Fruit fly (Drosophila melanogaster) whole organism, wandering third instar larva: ENCODE results near the gene CG13101.

ENCODE experiments used
- Abd-B ChIP-seq: fragments of >200 bp; optimal IDR thresholded peaks from 2 replicates; lab custom pipeline; 2017; ENCODE audit warnings: missing biosample characterization, missing genetic modification characterization
- CG32264 ChIP-seq: fragments of 200-800 bp; sonication (Bioruptor generic); optimal IDR thresholded peaks from 2 replicates; lab custom pipeline; 2016; ENCODE audit warnings: missing biosample characterization, missing genetic modification characterization
- CG9705 ChIP-seq: fragments of 200-800 bp; sonication (Bioruptor generic); optimal IDR thresholded peaks from 2 replicates; lab custom pipeline; 2018; ENCODE audit warnings: missing biosample characterization, mild to moderate bottlenecking, missing genetic modification characterization
- CrebA ChIP-seq: fragments of 200-800 bp; sonication (Bioruptor generic); optimal IDR thresholded peaks from 2 replicates; lab custom pipeline; 2016; ENCODE audit warnings: missing biosample characterization, mild to moderate bottlenecking, missing genetic modification characterization, borderline replicate concordance
- Dfd ChIP-seq: fragments of >200 bp; optimal IDR thresholded peaks from 2 replicates; lab custom pipeline; 2017; ENCODE audit warnings: missing biosample characterization, missing genetic modification characterization
- Dif ChIP-seq: fragments of 200-275, 200-300 bp; sonication (Bioruptor generic); optimal IDR thresholded peaks from 2 replicates; lab custom pipeline; 2018; ENCODE audit warnings: missing biosample characterization, missing genetic modification characterization; ENCODE audit not compliant: partially characterized antibody
- GATAd ChIP-seq: sonication (Bioruptor generic); optimal IDR thresholded peaks from 2 replicates; lab custom pipeline; 2016; ENCODE audit warnings: missing biosample characterization, missing genetic modification characterization
- HLH106 ChIP-seq: fragments of 200-800 bp; optimal IDR thresholded peaks from 3 replicates; lab custom pipeline; 2019; ENCODE audit warnings: missing biosample characterization, mild to moderate bottlenecking, missing genetic modification characterization, moderate library complexity
- Hnf4 ChIP-seq: fragments of 200-800 bp; sonication (Bioruptor generic); optimal IDR thresholded peaks from 2 replicates; lab custom pipeline; 2016; ENCODE audit warnings: missing biosample characterization, mild to moderate bottlenecking, missing genetic modification characterization
- Hr78 ChIP-seq: fragments of >200 bp; optimal IDR thresholded peaks from 2 replicates; lab custom pipeline; 2017; ENCODE audit warnings: missing biosample characterization, missing genetic modification characterization
- Hr83 ChIP-seq: fragments of 200-300 bp; sonication (Bioruptor generic); optimal IDR thresholded peaks from 2 replicates; lab custom pipeline; 2016; ENCODE audit warnings: missing biosample characterization, mild to moderate bottlenecking, missing genetic modification characterization, moderate library complexity; ENCODE audit not compliant: poor library complexity, severe bottlenecking
- Jra ChIP-seq: sonication (Bioruptor generic); optimal IDR thresholded peaks from 2 replicates; lab custom pipeline; 2016; ENCODE audit warnings: missing biosample characterization, missing genetic modification characterization
- Mio ChIP-seq: sonication (Bioruptor generic); optimal IDR thresholded peaks from 2 replicates; lab custom pipeline; 2016; ENCODE audit warnings: missing biosample characterization, missing genetic modification characterization
- Myc ChIP-seq: fragments of >200 bp; optimal IDR thresholded peaks from 2 replicates; lab custom pipeline; 2017
- N ChIP-seq: fragments of >200 bp; optimal IDR thresholded peaks from 2 replicates; lab custom pipeline; 2018; ENCODE audit warnings: missing biosample characterization, missing external identifiers, missing genetic modification characterization
- OdsH ChIP-seq: fragments of 200-800 bp; sonication (Bioruptor generic); optimal IDR thresholded peaks from 2 replicates; lab custom pipeline; 2016; ENCODE audit warnings: missing biosample characterization, mild to moderate bottlenecking, missing genetic modification characterization
- Rel ChIP-seq, 2 experiments: fragments of 200-800 bp; sonication (Bioruptor generic) in 1 of 2; optimal IDR thresholded peaks; 2 replicates in 1 of 2; 3 replicates in 1 of 2; lab custom pipeline; 2016 to 2019; ENCODE audit warnings: mild to moderate bottlenecking in 2 of 2, missing biosample characterization in 2 of 2, missing genetic modification characterization in 2 of 2, moderate library complexity in 1 of 2
- Sp1 ChIP-seq: fragments of 200-800 bp; sonication (Bioruptor generic); optimal IDR thresholded peaks from 3 replicates; lab custom pipeline; 2019; ENCODE audit warnings: missing biosample characterization, mild to moderate bottlenecking, missing genetic modification characterization, moderate library complexity
- Vsx2 ChIP-seq: fragments of 200-300, 225-300 bp; sonication (Bioruptor generic); optimal IDR thresholded peaks from 2 replicates; lab custom pipeline; 2018; ENCODE audit warnings: missing biosample characterization, missing genetic modification characterization; ENCODE audit not compliant: partially characterized antibody
- br ChIP-seq: fragments of 200-800 bp; sonication (Bioruptor generic); optimal IDR thresholded peaks from 2 replicates; lab custom pipeline; 2016; ENCODE audit warnings: missing biosample characterization, missing genetic modification characterization
- brk ChIP-seq: fragments of 200-800 bp; sonication (Bioruptor generic); optimal IDR thresholded peaks from 2 replicates; lab custom pipeline; 2016; ENCODE audit warnings: missing biosample characterization, mild to moderate bottlenecking, missing genetic modification characterization
- dl ChIP-seq, 2 experiments: fragments of 175-275, 200-275 bp in 1 of 2; fragments of 200-275 bp in 1 of 2; sonication (Bioruptor generic); optimal IDR thresholded peaks; lab custom pipeline; 2018; ENCODE audit warnings: mild to moderate bottlenecking in 2 of 2, missing biosample characterization in 2 of 2, missing genetic modification characterization in 2 of 2, moderate library complexity in 2 of 2; ENCODE audit not compliant: partially characterized antibody in 2 of 2, insufficient read depth in 1 of 2
- dmrt93B ChIP-seq: fragments of 200-800 bp; sonication (Bioruptor generic); optimal IDR thresholded peaks from 2 replicates; lab custom pipeline; 2018; ENCODE audit warnings: missing biosample characterization, mild to moderate bottlenecking, missing genetic modification characterization
- dsf ChIP-seq: sonication (Bioruptor generic); optimal IDR thresholded peaks from 2 replicates; lab custom pipeline; 2016; ENCODE audit warnings: missing biosample characterization, missing genetic modification characterization, borderline replicate concordance
- ey ChIP-seq: fragments of 200-800 bp; sonication (Bioruptor generic); optimal IDR thresholded peaks from 2 replicates; lab custom pipeline; 2016; ENCODE audit warnings: missing biosample characterization, missing genetic modification characterization
- foxo ChIP-seq, 2 experiments: fragments of 200-800 bp; sonication (Bioruptor generic); optimal IDR thresholded peaks; 2 replicates in 1 of 2; 3 replicates in 1 of 2; lab custom pipeline; 2016 to 2017; ENCODE audit warnings: missing biosample characterization in 2 of 2, missing genetic modification characterization in 2 of 2
- fru ChIP-seq: fragments of 200-800 bp; sonication (Bioruptor generic); optimal IDR thresholded peaks from 3 replicates; lab custom pipeline; 2016; ENCODE audit warnings: missing biosample characterization, mild to moderate bottlenecking, missing genetic modification characterization
- h ChIP-seq: fragments of 200-800 bp; sonication (Bioruptor generic); optimal IDR thresholded peaks from 3 replicates; lab custom pipeline; 2016; ENCODE audit warnings: missing biosample characterization, mild to moderate bottlenecking, missing genetic modification characterization
- jim ChIP-seq: fragments of 175-275, 200-325 bp; sonication (Bioruptor generic); optimal IDR thresholded peaks from 2 replicates; lab custom pipeline; 2016; ENCODE audit warnings: missing biosample characterization, mild to moderate bottlenecking, missing genetic modification characterization
- lola ChIP-seq: fragments of >200 bp; optimal IDR thresholded peaks from 2 replicates; lab custom pipeline; 2017; ENCODE audit warnings: missing biosample characterization, missing genetic modification characterization
- pan ChIP-seq: fragments of >200 bp; optimal IDR thresholded peaks from 2 replicates; lab custom pipeline; 2017
- psq ChIP-seq: fragments of 200-800 bp; sonication (Bioruptor generic); optimal IDR thresholded peaks from 3 replicates; lab custom pipeline; 2017; ENCODE audit warnings: missing biosample characterization, mild to moderate bottlenecking, missing genetic modification characterization, moderate library complexity
- rgr ChIP-seq: fragments of 200-800 bp; sonication (Bioruptor generic); optimal IDR thresholded peaks from 3 replicates; lab custom pipeline; 2016; ENCODE audit warnings: missing biosample characterization, mild to moderate bottlenecking, missing genetic modification characterization
- sage ChIP-seq: fragments of 200-800 bp; sonication (Bioruptor generic); optimal IDR thresholded peaks from 2 replicates; lab custom pipeline; 2016; ENCODE audit warnings: missing biosample characterization, mild to moderate bottlenecking, missing genetic modification characterization
- sv ChIP-seq: fragments of 200-800 bp; sonication (Bioruptor generic); optimal IDR thresholded peaks from 3 replicates; lab custom pipeline; 2016; ENCODE audit warnings: missing biosample characterization, missing genetic modification characterization
- tai ChIP-seq: sonication (Bioruptor generic); optimal IDR thresholded peaks from 2 replicates; lab custom pipeline; 2016; ENCODE audit warnings: missing biosample characterization, missing genetic modification characterization
- usp ChIP-seq: fragments of >200 bp; optimal IDR thresholded peaks from 2 replicates; lab custom pipeline; 2017; ENCODE audit warnings: missing biosample characterization, missing genetic modification characterization
- woc ChIP-seq: sonication (Bioruptor generic); optimal IDR thresholded peaks from 2 replicates; lab custom pipeline; 2016; ENCODE audit warnings: missing biosample characterization, mild to moderate bottlenecking, missing genetic modification characterization

Gene CG13101

dm6 chr2L:8957152-8957551 is 27.5 kb downstream of the CG13101 start:
- no peak for TF ChIP-seq Dfd
- TF ChIP-seq Sp1 (GFP tag; lab: Kevin White, UChicago) = no peak
- TF ChIP-seq pan = no peak
- TF ChIP-seq CG9705 = no peak
- TF ChIP-seq Myc = no peak
- no peak for TF ChIP-seq Rel (GFP tag; optimal IDR thresholded peaks at IDR 0.05; lab: Kevin White, UChicago)
- no peak for TF ChIP-seq Rel (tag; optimal IDR thresholded peaks at IDR 0.05; lab: Kevin White, UChicago)
- no peak for TF ChIP-seq brk (GFP tag; lab: Kevin White, UChicago)
- TF ChIP-seq N = no peak
- TF ChIP-seq Hnf4 (GFP tag; lab: Kevin White, UChicago) = no peak
- TF ChIP-seq sv (GFP tag; lab: Kevin White, UChicago) = no peak
- TF ChIP-seq Vsx2 = no peak

dm6 chr2L:8956336-8956726 is 28.3 kb downstream of the CG13101 start:
- TF ChIP-seq Rel (GFP tag; optimal IDR thresholded peaks at IDR 0.05; lab: Kevin White, UChicago) (no peak), Rel (tag; optimal IDR thresholded peaks at IDR 0.05; lab: Kevin White, UChicago) (peak; percentile 16), Myc (no peak)

- TF ChIP-seq rgr (no peak), ey (GFP tag; lab: Kevin White, UChicago) (no peak), sv (GFP tag; lab: Kevin White, UChicago) (no peak), sage (no peak), dmrt93B (no peak), Dfd (no peak), tai (no peak), dsf (GFP tag; lab: Kevin White, UChicago) (no peak), Hnf4 (GFP tag; lab: Kevin White, UChicago) (no peak), Abd-B (GFP tag; lab: Kevin White, UChicago) (no peak), Sp1 (GFP tag; lab: Kevin White, UChicago) (no peak), CrebA (GFP tag; lab: Kevin White, UChicago) (no peak), Myc (no peak), CG32264 (GFP tag; lab: Kevin White, UChicago) (no peak), Vsx2 (no peak), jim (no peak)
Measured at dm6 chr2L:8955597-8956335, 28.9 kb downstream of the CG13101 start.

dm6 chr2L:8952194-8953037 is 32.3 kb downstream of the CG13101 start:
- no peak for TF ChIP-seq sage
- TF ChIP-seq CrebA (GFP tag; lab: Kevin White, UChicago) = peak; percentile 79
- TF ChIP-seq fru = peak; percentile 71
- TF ChIP-seq dsf (GFP tag; lab: Kevin White, UChicago) = no peak
- peak; percentile 70 for TF ChIP-seq ey (GFP tag; lab: Kevin White, UChicago)
- no peak for TF ChIP-seq Hr83
- TF ChIP-seq HLH106 (tag; lab: Kevin White, UChicago) = peak; percentile 45
- TF ChIP-seq lola (GFP tag; lab: Kevin White, UChicago) = no peak
- TF ChIP-seq CG9705 = no peak
- no peak for TF ChIP-seq usp (GFP tag; lab: Kevin White, UChicago)
- TF ChIP-seq Abd-B (GFP tag; lab: Kevin White, UChicago) = no peak
- no peak for TF ChIP-seq pan
- no peak for TF ChIP-seq GATAd (GFP tag; lab: Kevin White, UChicago)
- TF ChIP-seq Rel (GFP tag; optimal IDR thresholded peaks at IDR 0.05; lab: Kevin White, UChicago) = no peak
- TF ChIP-seq Rel (tag; optimal IDR thresholded peaks at IDR 0.05; lab: Kevin White, UChicago) = no peak
- TF ChIP-seq tai = peak; percentile 25
- peak; percentile 74 for TF ChIP-seq rgr
- peak in 1 of 2 experiments; percentile 76 for TF ChIP-seq foxo (GFP tag; optimal IDR thresholded peaks at IDR 0.05; lab: Kevin White, UChicago)
- TF ChIP-seq jim = no peak
- no peak for TF ChIP-seq N
- TF ChIP-seq Dif (GFP tag; lab: Kevin White, UChicago) = peak; percentile 81
- peak; percentile 68 for TF ChIP-seq Sp1 (GFP tag; lab: Kevin White, UChicago)
- TF ChIP-seq woc = peak; percentile 48
- peak; percentile 48 for TF ChIP-seq psq
- TF ChIP-seq OdsH (GFP tag; lab: Kevin White, UChicago) = peak; percentile 67
- TF ChIP-seq dl (GFP tag; optimal IDR thresholded peaks at IDR 0.05; lab: Kevin White, UChicago; ENCODE audit: insufficient read depth in 1 of 2, partially characterized antibody in 2 of 2) = no peak
- TF ChIP-seq br (GFP tag; lab: Kevin White, UChicago) = peak; percentile 68
- TF ChIP-seq h = peak; percentile 75
- TF ChIP-seq brk (GFP tag; lab: Kevin White, UChicago) = no peak
- TF ChIP-seq Jra (GFP tag; lab: Kevin White, UChicago) = no peak
- no peak for TF ChIP-seq Myc
- no peak for TF ChIP-seq Hr78
- TF ChIP-seq Dfd = no peak
- no peak for TF ChIP-seq Mio (GFP tag; lab: Kevin White, UChicago)
- TF ChIP-seq Hnf4 (GFP tag; lab: Kevin White, UChicago) = peak; percentile 4
- TF ChIP-seq CG32264 (GFP tag; lab: Kevin White, UChicago) = no peak
- TF ChIP-seq sv (GFP tag; lab: Kevin White, UChicago) = no peak
